Fruit fly (Drosophila melanogaster) whole organism, embryonic: Measurements from ENCODE around the gene Obp99b.

Experiments used
- BEAF-32 ChIP-seq: fragments of 200-800 bp; sonication (Bioruptor generic); optimal IDR thresholded peaks from 3 replicates; lab custom pipeline; 2017; ENCODE audit warnings: missing biosample characterization, missing genetic modification characterization, mild to moderate bottlenecking, moderate library complexity, missing genetic modification reagents
- Bgb ChIP-seq: fragments of 200-800 bp; sonication (Bioruptor generic); IDR thresholded peaks from 2 replicates; pipeline ENCODE4 v1.3.6; 2022; ENCODE audit warnings: missing biosample characterization, missing genetic modification characterization; ENCODE audit not compliant: partially characterized antibody
- CG1024 ChIP-seq: fragments of 200-800 bp; sonication (Bioruptor generic); IDR thresholded peaks from 2 replicates; pipeline ENCODE4 v1.3.6; 2022; ENCODE audit warnings: missing biosample characterization, missing genetic modification characterization
- CG10366 ChIP-seq: fragments of 200-800 bp; sonication (Bioruptor generic); IDR thresholded peaks from 2 replicates; pipeline ENCODE4 v1.3.6; 2022; ENCODE audit warnings: missing biosample characterization, missing genetic modification characterization
- CG15073 ChIP-seq: fragments of 200-800 bp; sonication (Bioruptor generic); optimal IDR thresholded peaks from 2 replicates; lab custom pipeline; 2016; ENCODE audit warnings: missing biosample characterization, missing genetic modification characterization
- CG15696 ChIP-seq: fragments of 200-800 bp; sonication (Bioruptor generic); optimal IDR thresholded peaks from 2 replicates; lab custom pipeline; 2019; ENCODE audit warnings: missing biosample characterization, mild to moderate bottlenecking, missing genetic modification characterization, moderate library complexity
- CG16779 ChIP-seq: fragments of 200-800 bp; sonication (Bioruptor generic); IDR thresholded peaks from 2 replicates; pipeline ENCODE4 v1.3.6; 2022; ENCODE audit warnings: missing biosample characterization, missing genetic modification characterization
- CG17802 ChIP-seq: fragments of 200-800 bp; sonication (Bioruptor generic); optimal IDR thresholded peaks from 2 replicates; lab custom pipeline; 2018; ENCODE audit warnings: missing biosample characterization, mild to moderate bottlenecking, missing genetic modification characterization, moderate library complexity
- CG18619 ChIP-seq: fragments of 200-800 bp; sonication (Bioruptor generic); optimal IDR thresholded peaks from 3 replicates; lab custom pipeline; 2017; ENCODE audit warnings: missing biosample characterization, mild to moderate bottlenecking, missing genetic modification characterization
- CG2120 ChIP-seq: fragments of 200-800 bp; sonication (Bioruptor generic); optimal IDR thresholded peaks from 3 replicates; lab custom pipeline; 2016; ENCODE audit warnings: missing biosample characterization, missing genetic modification characterization
- CG2202 ChIP-seq: fragments of 200-800 bp; sonication (Bioruptor generic); optimal IDR thresholded peaks from 2 replicates; lab custom pipeline; 2018; ENCODE audit warnings: missing biosample characterization, mild to moderate bottlenecking, missing genetic modification characterization
- CG31365 ChIP-seq: fragments of 200-800 bp; sonication (Bioruptor generic); optimal IDR thresholded peaks from 2 replicates; lab custom pipeline; 2018; ENCODE audit warnings: missing biosample characterization, mild to moderate bottlenecking, missing genetic modification characterization
- CG32772 ChIP-seq: fragments of 200-800 bp; sonication (Bioruptor generic); IDR thresholded peaks from 2 replicates; pipeline ENCODE4 v1.3.6; 2022; ENCODE audit warnings: missing biosample characterization, missing genetic modification characterization
- CG33213 ChIP-seq: fragments of 200-800 bp; sonication (Bioruptor generic); optimal IDR thresholded peaks from 3 replicates; lab custom pipeline; 2016; ENCODE audit warnings: missing biosample characterization, missing genetic modification characterization
- CG3407 ChIP-seq: fragments of 200-800 bp; sonication (Bioruptor generic); optimal IDR thresholded peaks from 2 replicates; lab custom pipeline; 2018; ENCODE audit warnings: missing biosample characterization, mild to moderate bottlenecking, missing genetic modification characterization
- CG34224 ChIP-seq: fragments of 200-800 bp; sonication (Bioruptor generic); IDR thresholded peaks from 3 replicates; pipeline ENCODE4 v1.3.6; 2022; ENCODE audit warnings: missing biosample characterization, missing genetic modification characterization; ENCODE audit not compliant: partially characterized antibody
- CG34376 ChIP-seq: fragments of 200-800 bp; sonication (Bioruptor generic); optimal IDR thresholded peaks from 2 replicates; lab custom pipeline; 2018; ENCODE audit warnings: missing biosample characterization, mild to moderate bottlenecking, missing genetic modification characterization
- CG3838 ChIP-seq: fragments of 200-800 bp; sonication (Bioruptor generic); optimal IDR thresholded peaks from 3 replicates; lab custom pipeline; 2016; ENCODE audit warnings: missing biosample characterization, missing genetic modification characterization
- CG4424 ChIP-seq: fragments of 200-800 bp; sonication (Bioruptor generic); optimal IDR thresholded peaks from 3 replicates; lab custom pipeline; 2016; ENCODE audit warnings: missing biosample characterization, missing genetic modification characterization
- CG4730 ChIP-seq: fragments of 200-800 bp; sonication (Bioruptor generic); IDR thresholded peaks from 2 replicates; pipeline ENCODE4 v1.3.6; 2022; ENCODE audit warnings: missing biosample characterization, missing genetic modification characterization
- CG4820 ChIP-seq: fragments of 200-800 bp; sonication (Bioruptor generic); optimal IDR thresholded peaks from 3 replicates; lab custom pipeline; 2016; ENCODE audit warnings: missing biosample characterization, missing genetic modification characterization
- CG4854 ChIP-seq: fragments of 200-800 bp; sonication (Bioruptor generic); optimal IDR thresholded peaks from 2 replicates; lab custom pipeline; 2016; ENCODE audit warnings: missing biosample characterization, missing genetic modification characterization, inconsistent platforms
- CG6791 ChIP-seq: fragments of 200-800 bp; sonication (Bioruptor generic); IDR thresholded peaks from 3 replicates; pipeline ENCODE4 v1.3.6; 2022; ENCODE audit warnings: missing biosample characterization, missing genetic modification characterization; ENCODE audit not compliant: partially characterized antibody
- CG7786 ChIP-seq: fragments of 200-800 bp; sonication (Bioruptor generic); optimal IDR thresholded peaks from 2 replicates; lab custom pipeline; 2016; ENCODE audit warnings: missing biosample characterization, missing genetic modification characterization
- CG9727 ChIP-seq: fragments of 200-800 bp; sonication (Bioruptor generic); optimal IDR thresholded peaks from 3 replicates; lab custom pipeline; 2017; ENCODE audit warnings: missing biosample characterization, mild to moderate bottlenecking, missing genetic modification characterization
- HHEX ChIP-seq: fragments of 200-800 bp; sonication (Bioruptor generic); optimal IDR thresholded peaks from 3 replicates; lab custom pipeline; 2017; ENCODE audit warnings: missing biosample characterization, mild to moderate bottlenecking, missing genetic modification characterization, missing genetic modification reagents
- Hr3 ChIP-seq: fragments of 200-800 bp; sonication (Bioruptor generic); optimal IDR thresholded peaks from 3 replicates; lab custom pipeline; 2016; ENCODE audit warnings: missing biosample characterization, missing genetic modification characterization
- Six4 ChIP-seq: fragments of 200-800 bp; sonication (Bioruptor generic); optimal IDR thresholded peaks from 2 replicates; lab custom pipeline; 2016; ENCODE audit warnings: missing biosample characterization, missing genetic modification characterization
- Sox102F ChIP-seq: fragments of 200-800 bp; sonication (Bioruptor generic); optimal IDR thresholded peaks from 2 replicates; lab custom pipeline; 2018; ENCODE audit warnings: missing biosample characterization, mild to moderate bottlenecking, missing genetic modification characterization, moderate library complexity
- Spps ChIP-seq: fragments of 200-800 bp; sonication (Bioruptor generic); optimal IDR thresholded peaks from 2 replicates; lab custom pipeline; 2018; ENCODE audit warnings: missing biosample characterization, mild to moderate bottlenecking, missing genetic modification characterization
- abd-A ChIP-seq: fragments of 200-800 bp; sonication (Bioruptor generic); optimal IDR thresholded peaks from 3 replicates; lab custom pipeline; 2019; ENCODE audit warnings: missing biosample characterization, mild to moderate bottlenecking, missing genetic modification characterization, moderate library complexity
- crol ChIP-seq: fragments of 200-800 bp; sonication (Bioruptor generic); IDR thresholded peaks from 2 replicates; pipeline ENCODE4 v1.3.6; 2022; ENCODE audit warnings: missing biosample characterization, missing genetic modification characterization
- eyg ChIP-seq: fragments of 200-800 bp; sonication (Bioruptor generic); optimal IDR thresholded peaks from 3 replicates; lab custom pipeline; 2016; ENCODE audit warnings: missing biosample characterization, missing genetic modification characterization
- fd96Cb ChIP-seq: fragments of 200-800 bp; sonication (Bioruptor generic); optimal IDR thresholded peaks from 2 replicates; lab custom pipeline; 2018; ENCODE audit warnings: missing biosample characterization, mild to moderate bottlenecking, missing genetic modification characterization, moderate library complexity
- fru ChIP-seq: fragments of >200 bp; optimal IDR thresholded peaks from 2 replicates; lab custom pipeline; 2017
- gcm ChIP-seq: fragments of 200-800 bp; sonication (Bioruptor generic); optimal IDR thresholded peaks from 2 replicates; lab custom pipeline; 2019; ENCODE audit warnings: missing biosample characterization, mild to moderate bottlenecking, missing genetic modification characterization, moderate library complexity
- gt ChIP-seq: fragments of 200-800 bp; sonication (Bioruptor generic); IDR thresholded peaks from 2 replicates; pipeline ENCODE4 v1.3.6; 2022; ENCODE audit warnings: missing biosample characterization, missing genetic modification characterization
- her ChIP-seq: fragments of 200-800 bp; sonication (Bioruptor generic); optimal IDR thresholded peaks from 2 replicates; lab custom pipeline; 2016; ENCODE audit warnings: missing biosample characterization, missing genetic modification characterization
- insv ChIP-seq, 2 experiments: fragments of 200-800 bp; sonication (Bioruptor generic); optimal IDR thresholded peaks; 3 replicates each; lab custom pipeline; 2016 to 2018; ENCODE audit warnings: missing biosample characterization in 2 of 2, missing genetic modification characterization in 2 of 2
- jing ChIP-seq: fragments of 200-800 bp; sonication (Bioruptor generic); optimal IDR thresholded peaks from 2 replicates; lab custom pipeline; 2018; ENCODE audit warnings: missing biosample characterization, mild to moderate bottlenecking, missing genetic modification characterization
- kay ChIP-seq: fragments of 200-800 bp; sonication (Bioruptor generic); optimal IDR thresholded peaks from 2 replicates; lab custom pipeline; 2016; ENCODE audit warnings: missing biosample characterization, missing genetic modification characterization
- luna ChIP-seq: fragments of 200-800 bp; sonication (Bioruptor generic); optimal IDR thresholded peaks from 2 replicates; lab custom pipeline; 2016; ENCODE audit warnings: missing biosample characterization, missing genetic modification characterization
- nmo ChIP-seq: fragments of 200-800 bp; sonication (Bioruptor generic); optimal IDR thresholded peaks from 2 replicates; lab custom pipeline; 2018; ENCODE audit warnings: missing biosample characterization, mild to moderate bottlenecking, missing genetic modification characterization, moderate library complexity
- pan ChIP-seq, 4 experiments: fragments of >200 bp in 3 of 4; fragments of 200-800 bp in 1 of 4; sonication (Bioruptor generic) in 1 of 4; optimal IDR thresholded peaks in 3 of 4; IDR thresholded peaks in 1 of 4; 2 replicates each; pipeline versions ENCODE4 v1.3.6 to Lab custom; 2017 to 2022; ENCODE audit warnings: missing biosample characterization in 2 of 4, missing genetic modification characterization in 2 of 4, mixed read lengths in 1 of 4
- pita ChIP-seq: fragments of 200-800 bp; sonication (Bioruptor generic); optimal IDR thresholded peaks from 2 replicates; lab custom pipeline; 2017; ENCODE audit warnings: missing biosample characterization, mild to moderate bottlenecking, missing genetic modification characterization
- pros ChIP-seq: fragments of 200-800 bp; sonication (Bioruptor generic); optimal IDR thresholded peaks from 3 replicates; lab custom pipeline; 2019; ENCODE audit warnings: missing biosample characterization, mild to moderate bottlenecking, missing genetic modification characterization, moderate library complexity
- rib ChIP-seq: fragments of 200-800 bp; sonication (Bioruptor generic); IDR thresholded peaks from 2 replicates; pipeline ENCODE4 v1.3.6; 2022; ENCODE audit warnings: missing biosample characterization, missing genetic modification characterization
- sens-2 ChIP-seq: fragments of 200-800 bp; sonication (Bioruptor generic); IDR thresholded peaks from 2 replicates; pipeline ENCODE4 v1.3.6; 2022; ENCODE audit warnings: missing biosample characterization, missing genetic modification characterization
- sima ChIP-seq: fragments of 200-800 bp; sonication (Bioruptor generic); optimal IDR thresholded peaks from 2 replicates; lab custom pipeline; 2016; ENCODE audit warnings: missing biosample characterization, missing genetic modification characterization
- toy ChIP-seq: fragments of 200-800 bp; sonication (Bioruptor generic); IDR thresholded peaks from 2 replicates; pipeline ENCODE4 v1.3.6; 2022; ENCODE audit warnings: missing biosample characterization, missing genetic modification characterization
- yki ChIP-seq: fragments of >200 bp; optimal IDR thresholded peaks from 3 replicates; lab custom pipeline; 2018
- zf30C ChIP-seq: fragments of 200-800 bp; sonication (Bioruptor generic); optimal IDR thresholded peaks from 3 replicates; lab custom pipeline; 2018; ENCODE audit warnings: missing biosample characterization, mild to moderate bottlenecking, missing genetic modification characterization

Gene Obp99b

dm6 chr3R:29763154-29763553 lies 46.5 kb upstream of the Obp99b start (continued):
- peak; percentile 13 for TF ChIP-seq nmo (GFP tag; lab: Kevin White, UChicago)
- TF ChIP-seq CG9727 (GFP tag; lab: Kevin White, UChicago), result peak; percentile 17
- no peak for TF ChIP-seq CG4730
- no peak for TF ChIP-seq CG15696 (tag; lab: Kevin White, UChicago)
- no peak for TF ChIP-seq pita (GFP tag; lab: Kevin White, UChicago)
- peak; percentile 31 for TF ChIP-seq kay (GFP tag; lab: Kevin White, UChicago)
- no peak for TF ChIP-seq insv (GFP tag; optimal IDR thresholded peaks at IDR 0.05; lab: Kevin White, UChicago)
- no peak for TF ChIP-seq CG4854 (GFP tag; lab: Kevin White, UChicago)
- TF ChIP-seq zf30C (GFP tag; lab: Kevin White, UChicago), result no peak
- TF ChIP-seq CG31365, result no peak
- no peak for TF ChIP-seq gcm (GFP tag; lab: Kevin White, UChicago)
- TF ChIP-seq CG3407, result no peak
- TF ChIP-seq CG4424 (GFP tag; lab: Kevin White, UChicago), result peak; percentile 52
- no peak for TF ChIP-seq pan (optimal IDR thresholded peaks at IDR 0.05; lab: Kevin White, UChicago)
- no peak for TF ChIP-seq pan (GFP tag; optimal IDR thresholded peaks at IDR 0.05 in 1 of 2, IDR thresholded peaks at IDR 0.05 in 1 of 2)
- TF ChIP-seq yki (lab: Kevin White, UChicago), result no peak
- TF ChIP-seq CG32772 (GFP tag; lab: Robert Waterston, UW), result 0 out of 2 replicates have a peak, but pooled peaks have one; percentile 20
- TF ChIP-seq CG3838 (GFP tag; lab: Kevin White, UChicago), result no peak
- no peak for TF ChIP-seq toy (GFP tag; lab: Robert Waterston, UW)
- TF ChIP-seq CG16779 (GFP tag; lab: Robert Waterston, UW), result no peak
- TF ChIP-seq eyg (GFP tag; lab: Kevin White, UChicago), result no peak
- no peak for TF ChIP-seq CG10366 (GFP tag; lab: Robert Waterston, UW)
- no peak for TF ChIP-seq CG15073 (GFP tag; lab: Kevin White, UChicago)
- no peak for TF ChIP-seq Spps (tag; lab: Kevin White, UChicago)
- TF ChIP-seq Bgb (GFP tag; lab: Robert Waterston, UW), result no peak
- no peak for TF ChIP-seq CG17802 (tag; lab: Kevin White, UChicago)
- TF ChIP-seq fd96Cb, result peak; percentile 33
- no peak for TF ChIP-seq fru (lab: Kevin White, UChicago)
- TF ChIP-seq CG2120, result peak; percentile 2
- no peak for TF ChIP-seq Six4 (GFP tag; lab: Kevin White, UChicago)
- no peak for TF ChIP-seq HHEX (GFP tag; lab: Kevin White, UChicago)
- no peak for TF ChIP-seq sens-2 (GFP tag; lab: Robert Waterston, UW)
- TF ChIP-seq pros, result no peak
- no peak for TF ChIP-seq rib (GFP tag; lab: Robert Waterston, UW)
- TF ChIP-seq her (GFP tag; lab: Kevin White, UChicago), result no peak
- peak; percentile 54 for TF ChIP-seq Sox102F (GFP tag; lab: Kevin White, UChicago)
- TF ChIP-seq CG2202 (tag; lab: Kevin White, UChicago), result no peak
- TF ChIP-seq CG34376 (GFP tag; lab: Kevin White, UChicago), result no peak
- TF ChIP-seq abd-A (tag; lab: Kevin White, UChicago), result no peak
- peak; percentile 26 for TF ChIP-seq CG4820 (GFP tag; lab: Kevin White, UChicago)
- TF ChIP-seq crol (GFP tag; lab: Robert Waterston, UW), result no peak
- TF ChIP-seq BEAF-32 (GFP tag; lab: Kevin White, UChicago), result no peak
- no peak for TF ChIP-seq CG18619 (GFP tag; lab: Kevin White, UChicago)
- TF ChIP-seq luna (GFP tag; lab: Kevin White, UChicago), result no peak
- no peak for TF ChIP-seq CG7786 (GFP tag; lab: Kevin White, UChicago)
- no peak for TF ChIP-seq gt (GFP tag; lab: Robert Waterston, UW)
- TF ChIP-seq Hr3 (GFP tag; lab: Kevin White, UChicago), result peak; percentile 6
- TF ChIP-seq jing (GFP tag; lab: Kevin White, UChicago), result no peak
- TF ChIP-seq CG33213 (GFP tag; lab: Kevin White, UChicago), result no peak
- TF ChIP-seq sima (GFP tag; lab: Kevin White, UChicago), result no peak
- no peak for TF ChIP-seq CG1024 (GFP tag; lab: Robert Waterston, UW)
- TF ChIP-seq CG6791 (GFP tag; lab: Robert Waterston, UW), result no peak
- TF ChIP-seq CG34224 (GFP tag; lab: Robert Waterston, UW), result no peak
